Fruit fly (Drosophila melanogaster) whole organism, embryonic: Measurements from ENCODE around the gene rb.

ENCODE experiments used
- Abd-B ChIP-seq: fragments of 200-800 bp; sonication (Bioruptor generic); optimal IDR thresholded peaks from 2 replicates; lab custom pipeline; 2018; ENCODE audit warnings: missing biosample characterization, mild to moderate bottlenecking, missing genetic modification characterization, moderate library complexity
- CG10209 ChIP-seq: fragments of 200-800 bp; sonication (Bioruptor generic); optimal IDR thresholded peaks from 3 replicates; lab custom pipeline; 2017; ENCODE audit warnings: missing biosample characterization, mild to moderate bottlenecking, missing genetic modification characterization, missing genetic modification reagents
- CG10979 ChIP-seq: fragments of 200-800 bp; sonication (Bioruptor generic); optimal IDR thresholded peaks from 2 replicates; lab custom pipeline; 2018; ENCODE audit warnings: missing biosample characterization, mild to moderate bottlenecking, missing genetic modification characterization, moderate library complexity
- CG11504 ChIP-seq: fragments of 200-800 bp; sonication (Bioruptor generic); optimal IDR thresholded peaks from 3 replicates; lab custom pipeline; 2019; ENCODE audit warnings: missing biosample characterization, mild to moderate bottlenecking, missing genetic modification characterization, moderate library complexity
- CG11696 ChIP-seq: fragments of 200-800 bp; sonication (Bioruptor generic); IDR thresholded peaks from 2 replicates; pipeline ENCODE4 v1.3.6; 2022; ENCODE audit warnings: missing biosample characterization, missing genetic modification characterization
- CG12155 ChIP-seq: fragments of 200-800 bp; sonication (Bioruptor generic); optimal IDR thresholded peaks from 3 replicates; lab custom pipeline; 2016; ENCODE audit warnings: missing biosample characterization, missing genetic modification characterization
- CG1832 ChIP-seq: fragments of 200-800 bp; sonication (Bioruptor generic); optimal IDR thresholded peaks from 2 replicates; lab custom pipeline; 2017; ENCODE audit warnings: missing biosample characterization, mild to moderate bottlenecking, missing genetic modification characterization, inconsistent platforms
- CG2712 ChIP-seq: fragments of 200-800 bp; optimal IDR thresholded peaks from 3 replicates; lab custom pipeline; 2019; ENCODE audit warnings: missing biosample characterization, mild to moderate bottlenecking, missing genetic modification characterization, moderate library complexity
- CG31441 ChIP-seq: fragments of 200-800 bp; sonication (Bioruptor generic); IDR thresholded peaks from 2 replicates; pipeline ENCODE4 v1.3.6; 2022; ENCODE audit warnings: missing biosample characterization, missing genetic modification characterization
- CG3281 ChIP-seq: fragments of 200-800 bp; sonication (Bioruptor generic); optimal IDR thresholded peaks from 3 replicates; lab custom pipeline; 2017; ENCODE audit warnings: missing biosample characterization, mild to moderate bottlenecking, missing genetic modification characterization
- CG34422 ChIP-seq: fragments of 200-800 bp; sonication (Bioruptor generic); IDR thresholded peaks from 3 replicates; pipeline ENCODE4 v1.3.6; 2022; ENCODE audit warnings: missing biosample characterization, missing genetic modification characterization
- CG6254 ChIP-seq: fragments of 200-800 bp; sonication (Bioruptor generic); optimal IDR thresholded peaks from 3 replicates; lab custom pipeline; 2017; ENCODE audit warnings: mild to moderate bottlenecking, missing biosample characterization, missing genetic modification reagents, missing genetic modification characterization
- CG7839 ChIP-seq: fragments of 200-800 bp; sonication (Bioruptor generic); optimal IDR thresholded peaks from 3 replicates; lab custom pipeline; 2018; ENCODE audit warnings: missing biosample characterization, mild to moderate bottlenecking, missing genetic modification characterization, moderate library complexity
- CTCF ChIP-seq: fragments of 200-800 bp; sonication (Bioruptor generic); optimal IDR thresholded peaks from 2 replicates; lab custom pipeline; 2017; ENCODE audit warnings: missing biosample characterization, mild to moderate bottlenecking, missing genetic modification characterization, moderate library complexity
- CrebB ChIP-seq: fragments of 200-800 bp; sonication (Bioruptor generic); optimal IDR thresholded peaks from 3 replicates; lab custom pipeline; 2018; ENCODE audit warnings: missing biosample characterization, mild to moderate bottlenecking, missing genetic modification characterization
- D19A ChIP-seq: fragments of 200-800 bp; optimal IDR thresholded peaks from 3 replicates; lab custom pipeline; 2019; ENCODE audit warnings: missing biosample characterization, mild to moderate bottlenecking, missing genetic modification characterization, moderate library complexity
- Hmr ChIP-seq: fragments of 200-800 bp; sonication (Bioruptor generic); optimal IDR thresholded peaks from 3 replicates; lab custom pipeline; 2017; ENCODE audit warnings: mild to moderate bottlenecking, missing biosample characterization, missing genetic modification reagents, missing genetic modification characterization
- Hmx ChIP-seq: fragments of 200-800 bp; sonication (Bioruptor generic); optimal IDR thresholded peaks from 2 replicates; lab custom pipeline; 2016; ENCODE audit warnings: missing biosample characterization, missing genetic modification characterization
- Hr51 ChIP-seq, 2 experiments: fragments of 200-800 bp; sonication (Bioruptor generic); optimal IDR thresholded peaks; 2 replicates in 1 of 2; 3 replicates in 1 of 2; lab custom pipeline; 2016 to 2018; ENCODE audit warnings: missing biosample characterization in 2 of 2, missing genetic modification characterization in 2 of 2, mild to moderate bottlenecking in 1 of 2, moderate library complexity in 1 of 2
- Lhr ChIP-seq: fragments of 200-800 bp; sonication (Bioruptor generic); optimal IDR thresholded peaks from 3 replicates; lab custom pipeline; 2017; ENCODE audit warnings: mild to moderate bottlenecking, missing biosample characterization, missing genetic modification reagents, missing genetic modification characterization
- MBD-R2 ChIP-seq: fragments of 200-800 bp; sonication (Bioruptor generic); IDR thresholded peaks from 2 replicates; pipeline ENCODE4 v1.3.6; 2022; ENCODE audit warnings: missing biosample characterization, missing genetic modification characterization
- MTF-1 ChIP-seq: fragments of 200-800 bp; sonication (Bioruptor generic); optimal IDR thresholded peaks from 2 replicates; lab custom pipeline; 2018; ENCODE audit warnings: missing biosample characterization, mild to moderate bottlenecking, missing genetic modification characterization, borderline replicate concordance
- Meics ChIP-seq: fragments of 200-800 bp; sonication (Bioruptor generic); optimal IDR thresholded peaks from 2 replicates; lab custom pipeline; 2017; ENCODE audit warnings: missing biosample characterization, mild to moderate bottlenecking, missing genetic modification characterization
- Optix ChIP-seq: fragments of 200-800 bp; sonication (Bioruptor generic); IDR thresholded peaks from 3 replicates; pipeline ENCODE4 v1.3.6; 2022; ENCODE audit warnings: missing biosample characterization, missing genetic modification characterization
- Poxn ChIP-seq: fragments of 200-800 bp; sonication (Bioruptor generic); IDR thresholded peaks from 2 replicates; pipeline ENCODE4 v1.3.6; 2022; ENCODE audit warnings: missing biosample characterization, missing genetic modification characterization
- Sox102F ChIP-seq: fragments of 200-800 bp; sonication (Bioruptor generic); optimal IDR thresholded peaks from 2 replicates; lab custom pipeline; 2018; ENCODE audit warnings: missing biosample characterization, mild to moderate bottlenecking, missing genetic modification characterization, moderate library complexity
- Sry-β ChIP-seq: fragments of 200-800 bp; sonication (Bioruptor generic); optimal IDR thresholded peaks from 2 replicates; lab custom pipeline; 2018; ENCODE audit warnings: missing biosample characterization, mild to moderate bottlenecking, missing genetic modification characterization, moderate library complexity
- Usf ChIP-seq: fragments of 200-800 bp; sonication (Bioruptor generic); optimal IDR thresholded peaks from 2 replicates; lab custom pipeline; 2017; ENCODE audit warnings: missing genotype, missing biosample characterization, missing genetic modification characterization
- Vsx1 ChIP-seq: fragments of 200-800 bp; sonication (Bioruptor generic); optimal IDR thresholded peaks from 2 replicates; lab custom pipeline; 2017; ENCODE audit warnings: missing biosample characterization, mild to moderate bottlenecking, missing genetic modification characterization, missing genetic modification reagents
- Xrp1 ChIP-seq: fragments of 200-800 bp; sonication (Bioruptor generic); IDR thresholded peaks from 2 replicates; pipeline ENCODE4 v1.3.6; 2022; ENCODE audit warnings: missing biosample characterization, missing genetic modification characterization
- ase ChIP-seq: fragments of 200-800 bp; sonication (Bioruptor generic); IDR thresholded peaks from 3 replicates; pipeline ENCODE4 v1.3.6; 2022; ENCODE audit warnings: missing biosample characterization, missing genetic modification characterization
- bsh ChIP-seq, 2 experiments: fragments of 200-800 bp; sonication (Bioruptor generic); optimal IDR thresholded peaks; 2 replicates each; lab custom pipeline; 2017 to 2018; ENCODE audit warnings: mild to moderate bottlenecking in 2 of 2, missing biosample characterization in 2 of 2, missing genetic modification characterization in 2 of 2, moderate library complexity in 1 of 2
- ci ChIP-seq: fragments of 200-800 bp; sonication (Bioruptor generic); IDR thresholded peaks from 3 replicates; pipeline ENCODE4 v1.3.6; 2022; ENCODE audit warnings: missing biosample characterization, missing genetic modification characterization
- dpn ChIP-seq, 2 experiments: fragments of 200-800 bp; sonication (Bioruptor generic); optimal IDR thresholded peaks; 3 replicates each; lab custom pipeline; 2016; ENCODE audit warnings: missing biosample characterization in 2 of 2, missing genetic modification characterization in 2 of 2
- emc ChIP-seq: fragments of 200-800 bp; sonication (Bioruptor generic); optimal IDR thresholded peaks from 2 replicates; lab custom pipeline; 2016; ENCODE audit warnings: missing biosample characterization, missing genetic modification characterization
- fd3F ChIP-seq: fragments of 200-800 bp; sonication (Bioruptor generic); optimal IDR thresholded peaks from 2 replicates; lab custom pipeline; 2018; ENCODE audit warnings: missing biosample characterization, mild to moderate bottlenecking, missing genetic modification characterization, moderate library complexity
- fd64A ChIP-seq: fragments of 200-800 bp; sonication (Bioruptor generic); optimal IDR thresholded peaks from 3 replicates; lab custom pipeline; 2018; ENCODE audit warnings: missing biosample characterization, mild to moderate bottlenecking, missing genetic modification characterization
- gem ChIP-seq: fragments of 200-800 bp; sonication (Bioruptor generic); optimal IDR thresholded peaks from 2 replicates; lab custom pipeline; 2019; ENCODE audit warnings: missing biosample characterization, mild to moderate bottlenecking, missing genetic modification characterization, moderate library complexity
- grn ChIP-seq: fragments of 200-800 bp; sonication (Bioruptor generic); optimal IDR thresholded peaks from 3 replicates; lab custom pipeline; 2017; ENCODE audit warnings: missing biosample characterization, missing genetic modification characterization
- h ChIP-seq: fragments of >200 bp; optimal IDR thresholded peaks from 2 replicates; lab custom pipeline; 2017
- hbn ChIP-seq: fragments of 200-800 bp; sonication (Bioruptor generic); IDR thresholded peaks from 2 replicates; pipeline ENCODE4 v1.3.6; 2022; ENCODE audit warnings: missing biosample characterization, missing genetic modification characterization; ENCODE audit not compliant: partially characterized antibody
- nerfin-1 ChIP-seq: fragments of 200-800 bp; sonication (Bioruptor generic); optimal IDR thresholded peaks from 3 replicates; lab custom pipeline; 2019; ENCODE audit warnings: missing biosample characterization, mild to moderate bottlenecking, missing genetic modification characterization, moderate library complexity
- nmo ChIP-seq: fragments of 200-800 bp; sonication (Bioruptor generic); optimal IDR thresholded peaks from 2 replicates; lab custom pipeline; 2018; ENCODE audit warnings: missing biosample characterization, mild to moderate bottlenecking, missing genetic modification characterization, moderate library complexity
- pan ChIP-seq, 4 experiments: fragments of >200 bp in 3 of 4; fragments of 200-800 bp in 1 of 4; sonication (Bioruptor generic) in 1 of 4; optimal IDR thresholded peaks in 3 of 4; IDR thresholded peaks in 1 of 4; 2 replicates each; pipeline versions ENCODE4 v1.3.6 to Lab custom; 2017 to 2022; ENCODE audit warnings: missing biosample characterization in 2 of 4, missing genetic modification characterization in 2 of 4, mixed read lengths in 1 of 4
- phol ChIP-seq: fragments of 200-800 bp; sonication (Bioruptor generic); optimal IDR thresholded peaks from 3 replicates; lab custom pipeline; 2018; ENCODE audit warnings: missing biosample characterization, mild to moderate bottlenecking, missing genetic modification characterization, moderate library complexity
- prd ChIP-seq, 3 experiments: fragments of >200 bp in 2 of 3; fragments of 200-800 bp in 1 of 3; sonication (Bioruptor generic) in 1 of 3; optimal IDR thresholded peaks in 2 of 3; IDR thresholded peaks in 1 of 3; 2 replicates in 2 of 3; 3 replicates in 1 of 3; pipeline versions ENCODE4 v1.3.6 to Lab custom; 2017 to 2022; ENCODE audit warnings: missing biosample characterization in 1 of 3, missing genetic modification characterization in 1 of 3
- repo ChIP-seq: fragments of 200-800 bp; sonication (Bioruptor generic); optimal IDR thresholded peaks from 2 replicates; lab custom pipeline; 2016; ENCODE audit warnings: missing biosample characterization, missing genetic modification characterization
- rib ChIP-seq: fragments of 200-800 bp; sonication (Bioruptor generic); IDR thresholded peaks from 2 replicates; pipeline ENCODE4 v1.3.6; 2022; ENCODE audit warnings: missing biosample characterization, missing genetic modification characterization
- row ChIP-seq: fragments of 200-800 bp; sonication (Bioruptor generic); IDR thresholded peaks from 3 replicates; pipeline ENCODE4 v1.3.6; 2022; ENCODE audit warnings: missing biosample characterization, missing genetic modification characterization
- sima ChIP-seq: fragments of 200-800 bp; sonication (Bioruptor generic); optimal IDR thresholded peaks from 2 replicates; lab custom pipeline; 2016; ENCODE audit warnings: missing biosample characterization, missing genetic modification characterization

Gene rb

DNA sequence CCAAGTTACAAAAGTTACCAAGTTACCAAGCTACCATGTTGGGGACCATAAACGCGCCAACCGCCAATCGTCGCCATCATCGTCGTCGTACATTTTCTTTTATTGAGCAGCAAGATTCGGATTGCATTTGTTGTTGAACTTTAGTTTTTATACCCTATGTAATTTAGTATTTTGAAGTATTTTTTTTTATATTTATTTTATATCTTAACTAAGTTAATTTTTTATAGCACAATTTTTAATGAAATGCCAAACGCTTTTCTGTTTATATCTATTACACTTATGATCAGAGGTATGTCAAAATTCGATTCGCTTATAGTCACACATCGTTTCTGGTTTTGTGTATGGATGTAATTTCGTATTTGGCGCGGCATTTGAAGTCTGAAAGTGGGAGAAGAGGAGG, 42.0 kb upstream of the rb start:
- TF ChIP-seq Hmx (no peak), Hmr (GFP tag; lab: Kevin White, UChicago) (no peak), CG2712 (tag; lab: Kevin White, UChicago) (peak; percentile 14), CTCF (GFP tag; lab: Kevin White, UChicago) (no peak), prd (optimal IDR thresholded peaks at IDR 0.05; lab: Kevin White, UChicago) (no peak), prd (GFP tag; IDR thresholded peaks at IDR 0.05; lab: Robert Waterston, UW) (0 out of 3 replicates have a peak, but pooled peaks have one; percentile 15), Lhr (GFP tag; lab: Kevin White, UChicago) (no peak), Sox102F (peak; percentile 39), gem (peak; percentile 35), row (0 out of 3 replicates have a peak, but pooled peaks have one; percentile 21), CG11504 (peak; percentile 36), nmo (GFP tag; lab: Kevin White, UChicago) (peak; percentile 18), phol (peak; percentile 8), CG7839 (tag; lab: Kevin White, UChicago) (peak; percentile 10), ci (GFP tag; lab: Robert Waterston, UW) (0 out of 3 replicates have a peak, but pooled peaks have one; percentile 24), Hr51 (GFP tag; optimal IDR thresholded peaks at IDR 0.05; lab: Kevin White, UChicago) (peak in 1 of 2 experiments; percentile 13), bsh (GFP tag; optimal IDR thresholded peaks at IDR 0.05; lab: Kevin White, UChicago) (peak in 1 of 2 experiments; percentile 1), CG12155 (no peak), Vsx1 (GFP tag; lab: Kevin White, UChicago) (no peak)

DNA sequence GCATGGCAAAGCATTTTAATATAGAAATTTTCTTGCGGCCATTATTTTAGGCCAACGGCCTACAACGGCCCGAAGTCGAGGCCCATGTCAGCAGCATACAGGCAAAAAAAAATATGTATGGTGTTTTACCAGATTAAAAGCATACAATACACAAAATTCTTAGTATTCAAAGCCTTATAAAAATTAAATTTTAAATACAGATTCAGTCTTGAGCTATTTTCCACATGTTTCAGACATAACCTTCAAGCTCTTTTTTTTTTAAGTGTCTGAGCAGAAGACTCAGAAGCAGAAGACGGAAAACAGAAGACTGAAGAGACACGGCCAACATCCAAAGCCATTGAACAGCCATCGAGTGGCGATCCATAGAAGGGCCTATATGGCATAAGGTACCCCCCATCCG, 41.3 kb upstream of the rb start:
- peak; percentile 32 for TF ChIP-seq D19A
- no peak for TF ChIP-seq CrebB (tag; lab: Kevin White, UChicago)
- TF ChIP-seq emc (GFP tag; lab: Kevin White, UChicago), result no peak
- peak; percentile 34; the same call in 1 of the 3 replicates for TF ChIP-seq CG34422 (GFP tag; lab: Robert Waterston, UW)
- no peak for TF ChIP-seq MBD-R2 (GFP tag; lab: Robert Waterston, UW)
- TF ChIP-seq Sry-β, result no peak
- TF ChIP-seq Optix (GFP tag; lab: Robert Waterston, UW), result no peak
- peak; percentile 17 for TF ChIP-seq Abd-B
- peak; percentile 79 for TF ChIP-seq CG10979
- TF ChIP-seq Xrp1, result peak; percentile 73
- TF ChIP-seq Poxn, result no peak
- TF ChIP-seq CG11696 (GFP tag; lab: Robert Waterston, UW), result no peak
- no peak for TF ChIP-seq grn (GFP tag; lab: Kevin White, UChicago)
- TF ChIP-seq pan (optimal IDR thresholded peaks at IDR 0.05; lab: Kevin White, UChicago), result no peak
- TF ChIP-seq pan (GFP tag; optimal IDR thresholded peaks at IDR 0.05 in 1 of 2, IDR thresholded peaks at IDR 0.05 in 1 of 2), result peak in 1 of 2 experiments; percentile 20
- TF ChIP-seq Usf (GFP tag; lab: Kevin White, UChicago), result no peak
- peak; percentile 53; the same call in 1 of the 2 replicates for TF ChIP-seq CG31441 (GFP tag; lab: Robert Waterston, UW)
- TF ChIP-seq hbn, result no peak
- TF ChIP-seq nerfin-1 (tag; lab: Kevin White, UChicago), result peak; percentile 13
- TF ChIP-seq CG10209, result peak; percentile 11
- peak; percentile 57 for TF ChIP-seq CG6254 (GFP tag; lab: Kevin White, UChicago)
- no peak for TF ChIP-seq dpn (GFP tag; optimal IDR thresholded peaks at IDR 0.05; lab: Kevin White, UChicago)
- TF ChIP-seq CG3281, result no peak
- TF ChIP-seq h (lab: Kevin White, UChicago), result no peak
- TF ChIP-seq rib (GFP tag; lab: Robert Waterston, UW), result no peak
- no peak for TF ChIP-seq fd3F (GFP tag; lab: Kevin White, UChicago)
- no peak for TF ChIP-seq fd64A (GFP tag; lab: Kevin White, UChicago)
- no peak for TF ChIP-seq Meics (GFP tag; lab: Kevin White, UChicago)
- no peak for TF ChIP-seq ase
- no peak for TF ChIP-seq repo (GFP tag; lab: Kevin White, UChicago)
- TF ChIP-seq MTF-1, result no peak
- no peak for TF ChIP-seq sima
- no peak for TF ChIP-seq CG1832
